Worm (Caenorhabditis elegans) whole organism, young adult: Measurements from ENCODE around the gene F38B6.4.

Experiments
- D2030.7 ChIP-seq: fragments of 200-800 bp; sonication (Bioruptor generic); IDR thresholded peaks from 2 replicates; pipeline ENCODE4 v1.3.6; 2022; ENCODE audit warnings: missing genetic modification reagents, missing genetic modification characterization, missing compliant biosample characterization
- F10E7.11 ChIP-seq: sonication (generic microtip); optimal IDR thresholded peaks from 2 replicates; lab custom pipeline; 2017; ENCODE audit warnings: mild to moderate bottlenecking, missing genetic modification characterization, moderate library complexity, missing compliant biosample characterization
- K11D2.4 ChIP-seq: fragments of 200-800 bp; sonication (Bioruptor generic); IDR thresholded peaks from 2 replicates; pipeline ENCODE4 v1.3.6; 2022; ENCODE audit warnings: missing genetic modification reagents, missing genetic modification characterization, missing compliant biosample characterization
- K12H6.12 ChIP-seq: fragments of 200-800 bp; sonication (Bioruptor generic); optimal IDR thresholded peaks from 2 replicates; lab custom pipeline; 2018; ENCODE audit warnings: mild to moderate bottlenecking, missing genetic modification characterization, missing compliant biosample characterization
- T07F8.4 ChIP-seq: sonication (generic microtip); optimal IDR thresholded peaks from 2 replicates; lab custom pipeline; 2016; ENCODE audit warnings: mild to moderate bottlenecking, missing genetic modification characterization, moderate library complexity, missing compliant biosample characterization
- Y67H2A.10 ChIP-seq: fragments of 200-800 bp; sonication (Bioruptor generic); conservative IDR thresholded peaks from 2 replicates; pipeline ENCODE4 v1.3.6; 2022; ENCODE audit warnings: missing genetic modification reagents, missing genetic modification characterization, missing compliant biosample characterization
- Y95B8A.8 ChIP-seq: fragments of 200-800 bp; sonication (Bioruptor generic); IDR thresholded peaks from 2 replicates; pipeline ENCODE4 v1.3.6; 2022; ENCODE audit warnings: missing genetic modification reagents, missing genetic modification characterization, missing compliant biosample characterization
- aptf-2 ChIP-seq: fragments of 200-800 bp; sonication (Bioruptor generic); conservative IDR thresholded peaks from 2 replicates; pipeline ENCODE4 v1.3.6; 2022; ENCODE audit warnings: missing genetic modification reagents, missing genetic modification characterization, missing compliant biosample characterization
- aptf-3 ChIP-seq: fragments of 200-800 bp; sonication (Bioruptor generic); IDR thresholded peaks from 2 replicates; pipeline ENCODE4 v1.3.6; 2022; ENCODE audit warnings: missing genetic modification characterization, missing compliant biosample characterization
- atf-7 ChIP-seq: sonication (generic microtip); optimal IDR thresholded peaks from 2 replicates; lab custom pipeline; 2017; ENCODE audit warnings: mild to moderate bottlenecking, missing genetic modification characterization, missing compliant biosample characterization
- bed-2 ChIP-seq: fragments of 200-800 bp; sonication (Bioruptor generic); IDR thresholded peaks from 2 replicates; pipeline ENCODE4 v1.3.6; 2022; ENCODE audit warnings: missing genetic modification reagents, missing genetic modification characterization, missing compliant biosample characterization
- cebp-1 ChIP-seq, 2 experiments: fragments of 200-800 bp in 1 of 2; sonication (Bioruptor generic) in 1 of 2; sonication (generic microtip) in 1 of 2; IDR thresholded peaks in 1 of 2; optimal IDR thresholded peaks in 1 of 2; 2 replicates each; pipeline versions ENCODE4 v1.3.6 to Lab custom; 2017 to 2022; ENCODE audit warnings: missing compliant biosample characterization in 2 of 2, missing genetic modification characterization in 2 of 2, mild to moderate bottlenecking in 1 of 2, missing genetic modification reagents in 1 of 2, moderate library complexity in 1 of 2
- cebp-2 ChIP-seq: fragments of 200-800 bp; sonication (Bioruptor generic); IDR thresholded peaks from 2 replicates; pipeline ENCODE4 v1.3.6; 2022; ENCODE audit warnings: missing genetic modification characterization, missing compliant biosample characterization
- ceh-100 ChIP-seq: fragments of 200-800 bp; sonication (Bioruptor generic); IDR thresholded peaks from 2 replicates; pipeline ENCODE4 v1.3.6; 2022; ENCODE audit warnings: missing genetic modification reagents, missing genetic modification characterization, missing compliant biosample characterization
- ceh-91 ChIP-seq: fragments of 200-800 bp; sonication (Bioruptor generic); IDR thresholded peaks from 2 replicates; pipeline ENCODE4 v1.3.6; 2022; ENCODE audit warnings: missing genetic modification reagents, missing genetic modification characterization, missing compliant biosample characterization
- dox-1 ChIP-seq: fragments of 200-800 bp; sonication (Bioruptor generic); IDR thresholded peaks from 2 replicates; pipeline ENCODE4 v1.3.6; 2022; ENCODE audit warnings: missing genetic modification reagents, missing genetic modification characterization, missing compliant biosample characterization
- egl-18 ChIP-seq: fragments of 200-800 bp; sonication (Bioruptor generic); IDR thresholded peaks from 2 replicates; pipeline ENCODE4 v1.3.6; 2022; ENCODE audit warnings: missing genetic modification reagents, missing genetic modification characterization, missing compliant biosample characterization
- hlh-12 ChIP-seq: sonication (generic microtip); optimal IDR thresholded peaks from 2 replicates; lab custom pipeline; 2016; ENCODE audit warnings: missing genetic modification characterization, missing compliant biosample characterization
- hsf-1 ChIP-seq: fragments of 200-800 bp; sonication (Bioruptor generic); IDR thresholded peaks from 2 replicates; pipeline ENCODE4 v1.3.6; 2022; ENCODE audit warnings: missing genetic modification reagents, missing genetic modification characterization, missing compliant biosample characterization
- let-526 ChIP-seq: fragments of 200-800 bp; sonication (Bioruptor generic); IDR thresholded peaks from 2 replicates; pipeline ENCODE4 v1.3.6; 2022; ENCODE audit warnings: missing genetic modification reagents, missing genetic modification characterization, missing compliant biosample characterization
- lin-40 ChIP-seq: sonication (generic microtip); optimal IDR thresholded peaks from 2 replicates; lab custom pipeline; 2016; ENCODE audit warnings: missing genetic modification characterization, mild to moderate bottlenecking, missing compliant biosample characterization, missing genotype, missing genetic modification reagents
- madf-10 ChIP-seq: sonication (generic microtip); optimal IDR thresholded peaks from 2 replicates; lab custom pipeline; 2016; ENCODE audit warnings: mild to moderate bottlenecking, missing genetic modification characterization, missing compliant biosample characterization
- mes-4 ChIP-seq: sonication (generic microtip); optimal IDR thresholded peaks from 2 replicates; lab custom pipeline; 2016; ENCODE audit warnings: missing genotype, missing genetic modification characterization, missing compliant biosample characterization
- nfya-2 ChIP-seq: fragments of 200-800 bp; sonication (Bioruptor generic); IDR thresholded peaks from 2 replicates; pipeline ENCODE4 v1.3.6; 2022; ENCODE audit warnings: missing genetic modification reagents, missing genetic modification characterization, missing compliant biosample characterization
- nhr-27 ChIP-seq: fragments of 200-800 bp; sonication (Bioruptor generic); optimal IDR thresholded peaks from 2 replicates; lab custom pipeline; 2018; ENCODE audit warnings: mild to moderate bottlenecking, missing genetic modification characterization, moderate library complexity, missing compliant biosample characterization
- nhr-80 ChIP-seq: sonication (generic microtip); optimal IDR thresholded peaks from 2 replicates; lab custom pipeline; 2016; ENCODE audit warnings: missing genetic modification characterization, missing compliant biosample characterization
- nhr-90 ChIP-seq: sonication (generic microtip); optimal IDR thresholded peaks from 2 replicates; lab custom pipeline; 2016; ENCODE audit warnings: missing genotype, mild to moderate bottlenecking, missing genetic modification characterization, missing compliant biosample characterization
- pbrm-1 ChIP-seq: fragments of 200-800 bp; sonication (Bioruptor generic); IDR thresholded peaks from 2 replicates; pipeline ENCODE4 v1.3.6; 2022; ENCODE audit warnings: missing genetic modification reagents, missing genetic modification characterization, missing compliant biosample characterization
- rcor-1 ChIP-seq: fragments of 200-800 bp; sonication (Bioruptor generic); IDR thresholded peaks from 2 replicates; pipeline ENCODE4 v1.3.6; 2022; ENCODE audit warnings: missing genetic modification reagents, missing genetic modification characterization, missing compliant biosample characterization
- rec-8 ChIP-seq, 2 experiments: sonication (generic microtip); optimal IDR thresholded peaks; 2 replicates each; lab custom pipeline; 2016; ENCODE audit warnings: mild to moderate bottlenecking in 2 of 2, missing genetic modification characterization in 2 of 2, missing genetic modification reagents in 2 of 2, missing genotype in 2 of 2, missing biosample characterization in 1 of 2, missing compliant biosample characterization in 1 of 2, moderate library complexity in 1 of 2
- sea-2 ChIP-seq: fragments of 200-800 bp; sonication (Bioruptor generic); IDR thresholded peaks from 2 replicates; pipeline ENCODE4 v1.3.6; 2022; ENCODE audit warnings: missing genetic modification characterization, missing compliant biosample characterization
- snpc-4 ChIP-seq, 5 experiments: fragments of 150-350 bp in 1 of 5; sonication (generic microtip) in 4 of 5; optimal IDR thresholded peaks; 2 replicates each; lab custom pipeline; 2014 to 2018; ENCODE audit warnings: missing genetic modification characterization in 5 of 5, missing biosample characterization in 3 of 5, antibody characterized with exemption in 2 of 5, mild to moderate bottlenecking in 2 of 5, missing compliant biosample characterization in 2 of 5, missing genotype in 2 of 5, moderate library complexity in 2 of 5, missing genetic modification reagents in 1 of 5
- somi-1 ChIP-seq: fragments of 200-800 bp; sonication (Bioruptor generic); optimal IDR thresholded peaks from 2 replicates; lab custom pipeline; 2018; ENCODE audit warnings: mild to moderate bottlenecking, missing genetic modification characterization, missing compliant biosample characterization
- tbp1 ChIP-seq: fragments of 200-800 bp; sonication (Bioruptor generic); optimal IDR thresholded peaks from 2 replicates; lab custom pipeline; 2018; ENCODE audit warnings: mild to moderate bottlenecking, missing genetic modification characterization, missing compliant biosample characterization
- tbx-9 ChIP-seq: sonication (generic microtip); optimal IDR thresholded peaks from 2 replicates; lab custom pipeline; 2016; ENCODE audit warnings: borderline replicate concordance, missing genetic modification characterization, inconsistent platforms, missing compliant biosample characterization
- ztf-6 ChIP-seq: fragments of 200-800 bp; sonication (Bioruptor generic); IDR thresholded peaks from 2 replicates; pipeline ENCODE4 v1.3.6; 2022; ENCODE audit warnings: missing genetic modification reagents, missing genetic modification characterization, missing compliant biosample characterization

F38B6.4 gene

ce11 chrX:6653173-6653572 lies 21.5 kb upstream of the F38B6.4 start:
- TF ChIP-seq lin-40 (tag; lab: Kevin White, UChicago) (no peak), tbx-9 (tag; lab: Kevin White, UChicago) (no peak), Y95B8A.8 (GFP tag; lab: Robert Waterston, UW) (no peak), aptf-3 (no peak), nhr-90 (tag; lab: Kevin White, UChicago) (no peak), ceh-91 (GFP tag; lab: Robert Waterston, UW) (no peak), D2030.7 (GFP tag; lab: Robert Waterston, UW) (no peak), hsf-1 (GFP tag; lab: Robert Waterston, UW) (no peak), rec-8 (tag; optimal IDR thresholded peaks at IDR 0.05; lab: Kevin White, UChicago) (no peak), nfya-2 (GFP tag; lab: Robert Waterston, UW) (no peak), T07F8.4 (tag; lab: Kevin White, UChicago) (no peak), K12H6.12 (tag; lab: Kevin White, UChicago) (no peak), rcor-1 (GFP tag; lab: Robert Waterston, UW) (no peak), aptf-2 (no peak), cebp-1 (GFP tag; IDR thresholded peaks at IDR 0.05; lab: Robert Waterston, UW) (no peak), cebp-1 (tag; optimal IDR thresholded peaks at IDR 0.05; lab: Kevin White, UChicago) (peak; percentile 12), atf-7 (no peak), ztf-6 (no peak), nhr-80 (tag; lab: Kevin White, UChicago) (peak; percentile 92), let-526 (GFP tag; lab: Robert Waterston, UW) (no peak), F10E7.11 (tag; lab: Kevin White, UChicago) (no peak), dox-1 (GFP tag; lab: Robert Waterston, UW) (0 out of 2 replicates have a peak, but pooled peaks have one; percentile 63), mes-4 (tag; lab: Kevin White, UChicago) (no peak)

ce11 chrX:6654139-6654538 lies 20.5 kb upstream of the F38B6.4 start:
- TF ChIP-seq madf-10 (tag; lab: Kevin White, UChicago) (no peak), nhr-80 (tag; lab: Kevin White, UChicago) (peak; percentile 50), lin-40 (tag; lab: Kevin White, UChicago) (no peak)

ce11 chrX:6655163-6655562 lies 19.5 kb upstream of the F38B6.4 start, which contains the start of gene nhr-173:
Gene nhr-173, plus strand, starts transcription at chrX:6655528.
- TF ChIP-seq cebp-2 (GFP tag; lab: Robert Waterston, UW), result no peak
- peak; percentile 47 for TF ChIP-seq nhr-80 (tag; lab: Kevin White, UChicago)
- TF ChIP-seq, all 124 proteins: peak for 1

- no peak for TF ChIP-seq Y67H2A.10 (GFP tag; lab: Robert Waterston, UW)
- no peak for TF ChIP-seq snpc-4 (GFP tag; optimal IDR thresholded peaks at IDR 0.05; lab: Kevin White, UChicago)
- TF ChIP-seq snpc-4 (tag; optimal IDR thresholded peaks at IDR 0.05; lab: Kevin White, UChicago), result no peak
- TF ChIP-seq pbrm-1 (GFP tag; lab: Robert Waterston, UW), result no peak
- TF ChIP-seq ceh-100 (GFP tag; lab: Robert Waterston, UW), result no peak
- no peak for TF ChIP-seq tbp1 (GFP tag; lab: Kevin White, UChicago)
- no peak for TF ChIP-seq nhr-27 (tag; lab: Kevin White, UChicago)
- TF ChIP-seq sea-2 (GFP tag; lab: Robert Waterston, UW), result no peak
- no peak for TF ChIP-seq hlh-12 (tag; lab: Kevin White, UChicago)
- no peak for TF ChIP-seq somi-1
- no peak for TF ChIP-seq K11D2.4
- TF ChIP-seq egl-18 (GFP tag; lab: Robert Waterston, UW), result no peak
- no peak for TF ChIP-seq bed-2 (GFP tag; lab: Robert Waterston, UW)
Observed at ce11 chrX:6656251-6656650, 18.4 kb upstream of the F38B6.4 start.
